Fruit fly (Drosophila melanogaster) Kc167 (cell line): Measurements from ENCODE around the gene CG4972.

Source experiments
- Myc ChIP-seq: fragments of >200 bp; optimal IDR thresholded peaks from 2 replicates; lab custom pipeline; 2017; ENCODE audit warnings: missing external identifiers
- Sin3A ChIP-seq: fragments of >200 bp; optimal IDR thresholded peaks from 2 replicates; lab custom pipeline; 2018; ENCODE audit warnings: missing external identifiers
- h ChIP-seq: fragments of >200 bp; optimal IDR thresholded peaks from 3 replicates; lab custom pipeline; 2018; ENCODE audit warnings: missing external identifiers
- insv ChIP-seq: fragments of >200 bp; optimal IDR thresholded peaks from 3 replicates; lab custom pipeline; 2018; ENCODE audit warnings: missing external identifiers
- psq ChIP-seq: fragments of >200 bp; optimal IDR thresholded peaks from 2 replicates; lab custom pipeline; 2017; ENCODE audit warnings: missing external identifiers
- ttk ChIP-seq: sonication (Bioruptor generic); optimal IDR thresholded peaks from 2 replicates; lab custom pipeline; 2017; ENCODE audit warnings: missing external identifiers

CG4972 gene

DNA sequence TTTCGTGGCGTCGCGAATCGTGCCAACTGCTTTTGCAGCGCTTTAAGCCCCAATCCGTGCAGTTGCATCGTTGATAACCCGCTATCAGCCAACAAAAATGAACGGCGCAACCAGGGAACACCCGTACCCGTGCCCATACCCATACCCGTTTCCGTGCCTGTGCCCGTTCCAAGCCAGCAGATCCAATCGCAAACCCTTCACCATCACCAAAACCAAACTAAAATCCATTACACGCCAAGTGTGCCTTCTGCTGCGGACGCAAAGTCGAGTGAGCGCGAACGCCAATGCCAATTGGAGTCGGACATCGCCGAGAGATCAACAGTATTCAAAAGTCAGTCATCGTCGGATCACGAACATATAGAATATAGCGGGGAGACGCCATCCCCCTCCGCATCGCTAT is 19.6 kb downstream of the CG4972 start:
- TF ChIP-seq ttk (no peak), psq (no peak), insv (lab: Kevin White, UChicago) (no peak), Myc (no peak), h (no peak), Sin3A (lab: Kevin White, UChicago) (no peak)

DNA sequence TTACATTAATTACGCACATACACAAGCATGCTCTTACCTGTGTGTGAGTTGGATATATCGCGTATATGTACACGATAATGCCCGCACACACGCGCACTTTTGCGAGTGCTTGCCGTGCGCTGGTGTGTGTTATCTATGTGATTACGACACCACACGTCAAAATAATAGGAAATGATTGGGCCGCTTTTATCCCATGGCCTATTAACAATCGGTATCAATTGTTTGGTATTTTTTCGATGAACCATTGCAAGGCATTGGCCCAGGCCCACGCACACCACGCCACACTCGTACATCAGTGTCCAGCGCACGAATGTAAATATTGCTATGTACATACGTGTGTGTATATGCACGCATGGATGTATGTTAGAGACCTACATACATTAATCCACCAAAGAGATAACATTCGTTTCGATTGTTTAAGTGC is 20.3 kb downstream of the CG4972 start:
- no peak for TF ChIP-seq Myc
- TF ChIP-seq psq = no peak
- no peak for TF ChIP-seq ttk
- no peak for TF ChIP-seq Sin3A (lab: Kevin White, UChicago)
- TF ChIP-seq h = no peak
- no peak for TF ChIP-seq insv (lab: Kevin White, UChicago)

DNA sequence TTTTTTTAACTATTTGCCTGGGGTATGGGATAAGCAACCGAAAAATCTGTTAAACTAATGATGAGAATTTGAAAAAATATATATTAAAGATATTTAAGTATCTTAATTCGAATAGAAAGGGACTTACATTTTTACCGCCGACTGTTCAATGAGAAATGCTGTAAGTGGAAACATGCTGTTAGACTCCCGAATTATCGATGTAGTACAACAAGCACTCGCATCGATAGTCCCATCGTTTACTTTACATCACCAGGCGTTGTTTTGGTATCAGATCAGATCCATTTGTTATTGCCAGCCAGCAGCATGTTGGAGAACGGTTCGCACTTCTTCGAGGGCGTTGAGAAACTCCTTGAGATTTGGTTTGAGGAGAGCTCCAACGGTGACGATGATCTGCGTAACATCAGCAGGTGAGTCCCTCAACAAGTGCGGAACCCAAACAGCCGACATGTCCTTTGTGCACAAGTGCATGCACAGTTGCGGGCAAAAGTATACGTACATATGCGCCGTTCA is 24.7 kb downstream of the CG4972 start, which contains the start of gene SamDC:
Gene SamDC, plus strand, starts transcription at position 246 of the 510 bp plus-strand sequence.
- TF ChIP-seq insv (lab: Kevin White, UChicago) = no peak
- TF ChIP-seq h = no peak
- TF ChIP-seq Sin3A (lab: Kevin White, UChicago) = no peak
- no peak for TF ChIP-seq Myc
- TF ChIP-seq psq = no peak
- no peak for TF ChIP-seq ttk

DNA sequence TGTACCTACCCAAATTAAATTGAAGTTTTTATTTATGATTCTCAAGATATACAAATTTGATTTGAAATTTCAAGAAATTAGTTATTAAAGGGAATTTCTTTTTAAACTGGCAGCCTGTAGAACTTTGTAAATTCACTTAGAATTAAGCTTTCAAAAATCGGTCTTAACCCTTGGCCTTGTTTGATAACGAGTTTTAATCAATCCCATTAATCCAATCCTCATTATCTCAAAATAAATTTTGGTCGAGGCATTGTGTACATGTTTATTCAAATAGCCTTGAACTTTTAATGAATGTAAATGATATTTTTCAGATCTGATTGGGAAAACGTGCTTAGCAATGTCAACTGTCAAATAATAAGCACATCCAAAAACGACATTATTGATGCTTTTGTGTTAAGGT is 25.2 kb downstream of the CG4972 start:
- TF ChIP-seq psq = no peak
- no peak for TF ChIP-seq Myc
- no peak for TF ChIP-seq ttk
- no peak for TF ChIP-seq insv (lab: Kevin White, UChicago)
- TF ChIP-seq h = no peak

DNA sequence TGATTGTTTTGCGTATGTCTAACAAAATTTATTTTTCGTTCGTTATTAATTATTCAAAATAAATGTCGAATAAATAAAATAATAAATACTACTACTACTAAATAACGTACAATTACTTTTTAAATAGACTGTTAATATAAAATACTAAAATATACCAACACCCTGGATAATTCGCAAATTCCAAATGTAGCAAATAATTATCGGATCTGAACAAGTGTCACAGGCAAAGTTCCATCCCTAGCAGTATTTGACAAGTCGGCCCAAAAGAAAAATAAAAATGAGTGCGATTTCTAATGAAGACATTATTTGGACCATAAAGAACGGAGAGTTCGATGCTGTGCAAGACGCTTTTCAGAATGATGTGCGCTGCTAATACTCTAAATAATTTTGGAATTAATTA is 26.8 kb downstream of the CG4972 start, which contains the start of gene CG31715:
Gene CG31715, plus strand, starts transcription at position 212 of the 400 bp plus-strand sequence.
- TF ChIP-seq ttk (no peak), Sin3A (lab: Kevin White, UChicago) (no peak), Myc (no peak), h (no peak), insv (lab: Kevin White, UChicago) (no peak), psq (no peak)

DNA sequence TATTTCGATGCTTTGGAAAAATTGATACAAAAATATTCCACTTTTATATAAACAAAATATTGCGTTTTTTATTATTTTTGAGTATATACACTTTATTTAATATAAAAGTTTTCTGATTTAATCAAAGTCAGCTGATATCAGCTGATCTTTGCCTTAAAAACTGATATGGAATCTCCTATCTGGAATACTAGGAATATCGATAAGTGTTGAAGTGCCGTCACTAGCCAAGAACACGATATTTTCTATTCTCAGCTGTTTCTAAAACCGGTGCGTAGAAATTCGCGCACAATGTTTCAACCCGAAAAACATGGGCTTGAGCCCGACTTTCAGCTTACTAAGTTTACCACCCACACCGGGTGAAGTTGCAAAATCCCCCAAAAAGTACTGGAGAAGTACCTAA is 27.9 kb downstream of the CG4972 start, which contains the start of gene Sps2:
Gene Sps2, plus strand, starts transcription at position 124 of the 400 bp plus-strand sequence.
- TF ChIP-seq insv (lab: Kevin White, UChicago) = no peak
- no peak for TF ChIP-seq psq
- no peak for TF ChIP-seq h
- TF ChIP-seq ttk = no peak
- TF ChIP-seq Myc = no peak
- no peak for TF ChIP-seq Sin3A (lab: Kevin White, UChicago)

DNA sequence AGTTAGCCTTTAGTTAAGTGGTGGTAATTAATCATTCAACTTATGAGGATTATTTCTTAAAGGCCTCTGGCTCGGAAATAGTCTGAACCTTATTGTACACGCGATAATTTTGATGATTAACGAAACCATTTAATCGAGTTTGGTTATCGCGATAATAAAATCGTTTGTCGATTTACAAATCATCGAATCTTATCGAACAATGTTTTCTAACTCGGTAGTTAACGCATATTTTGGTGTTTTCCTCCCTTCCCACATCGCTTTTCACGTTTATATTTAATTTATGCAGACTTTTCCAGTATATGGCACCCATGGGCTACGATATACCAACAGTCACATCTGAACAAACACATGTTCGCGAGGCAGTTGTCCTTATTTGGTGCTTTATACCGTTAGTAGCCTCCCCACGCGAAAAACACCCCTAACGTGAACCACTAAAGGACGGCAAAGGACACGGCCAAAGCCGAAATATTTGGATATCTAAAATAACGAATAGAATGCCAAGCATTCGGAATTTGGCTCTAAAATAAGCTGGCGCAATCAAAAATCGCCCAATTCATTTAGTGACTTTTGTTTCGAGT is 29.5 kb downstream of the CG4972 start, which contains the start of gene Frmd5:
Gene Frmd5, plus strand, starts transcription at position 414 of the 578 bp plus-strand sequence.
- TF ChIP-seq psq (no peak), Myc (no peak), ttk (no peak), Sin3A (lab: Kevin White, UChicago) (no peak), insv (lab: Kevin White, UChicago) (no peak)

DNA sequence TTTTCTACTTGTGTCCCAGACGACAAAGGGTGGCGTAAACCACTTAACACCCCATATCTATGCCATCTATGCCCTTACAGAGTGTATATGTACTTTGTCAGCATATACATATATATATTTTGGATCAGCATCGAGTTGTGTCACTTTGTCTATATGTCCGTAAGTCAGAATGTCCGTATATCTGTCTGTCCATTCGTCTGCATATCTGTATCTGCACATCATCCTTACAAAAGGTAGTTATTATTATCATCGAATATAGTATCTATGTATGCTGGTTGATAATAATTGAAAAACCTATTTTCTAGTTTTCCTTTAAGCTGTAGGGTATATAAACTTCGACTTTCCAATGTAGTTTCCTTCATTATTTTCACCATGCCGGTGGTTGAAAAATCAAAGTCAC is 36.5 kb downstream of the CG4972 start:
- TF ChIP-seq insv (lab: Kevin White, UChicago) (no peak), ttk (no peak), h (no peak), Sin3A (lab: Kevin White, UChicago) (no peak)

DNA sequence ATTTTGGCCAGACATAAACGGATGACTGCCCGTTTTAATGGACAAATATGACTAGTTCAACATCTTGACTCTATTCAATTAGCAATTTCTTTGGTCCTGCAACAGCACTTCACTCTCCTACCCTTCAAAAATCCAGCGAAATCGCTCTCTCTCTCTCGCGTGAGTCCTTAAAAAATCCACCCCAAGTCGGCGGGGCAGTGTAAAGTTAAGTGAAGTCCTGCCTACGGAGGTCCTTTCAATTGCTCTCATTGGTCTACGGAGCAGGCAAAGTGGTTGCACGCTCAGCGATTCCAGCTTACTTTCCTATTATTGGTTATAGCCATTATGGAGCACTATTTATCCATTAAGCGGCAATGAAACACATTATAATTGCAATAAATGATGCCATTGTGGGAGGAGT is 39.3 kb downstream of the CG4972 start, which contains the start of gene CG34367:
Gene CG34367, minus strand, starts transcription at position 35 of the 400 bp plus-strand sequence.
- TF ChIP-seq Myc = no peak

DNA sequence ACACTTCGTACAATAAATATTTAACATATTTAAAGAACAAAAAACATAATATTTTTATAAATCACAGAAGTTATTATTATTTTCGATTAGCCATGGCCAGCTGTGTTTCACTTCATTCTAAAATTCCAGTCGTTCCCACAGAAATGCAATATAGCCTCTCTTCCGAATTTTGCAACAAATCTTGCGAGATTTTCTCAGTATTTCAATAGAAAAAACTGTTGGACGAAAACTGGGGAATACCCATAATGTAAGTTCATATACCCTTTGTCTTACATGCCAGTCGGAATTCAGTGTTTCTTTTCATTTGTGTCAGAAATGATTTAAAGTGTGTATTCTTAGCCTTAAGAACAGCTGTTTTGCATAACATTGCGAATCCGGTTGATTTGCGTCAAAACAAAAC is 41.9 kb downstream of the CG4972 start, which contains the start of the genes CtsL4 and ClpP:
Gene CtsL4, minus strand, starts transcription at position 90 of the 400 bp plus-strand sequence.
Gene ClpP, plus strand, starts transcription at position 288 of the 400 bp plus-strand sequence.
- TF ChIP-seq ttk = no peak
- no peak for TF ChIP-seq insv (lab: Kevin White, UChicago)
- TF ChIP-seq Sin3A (lab: Kevin White, UChicago) = no peak
- no peak for TF ChIP-seq psq

DNA sequence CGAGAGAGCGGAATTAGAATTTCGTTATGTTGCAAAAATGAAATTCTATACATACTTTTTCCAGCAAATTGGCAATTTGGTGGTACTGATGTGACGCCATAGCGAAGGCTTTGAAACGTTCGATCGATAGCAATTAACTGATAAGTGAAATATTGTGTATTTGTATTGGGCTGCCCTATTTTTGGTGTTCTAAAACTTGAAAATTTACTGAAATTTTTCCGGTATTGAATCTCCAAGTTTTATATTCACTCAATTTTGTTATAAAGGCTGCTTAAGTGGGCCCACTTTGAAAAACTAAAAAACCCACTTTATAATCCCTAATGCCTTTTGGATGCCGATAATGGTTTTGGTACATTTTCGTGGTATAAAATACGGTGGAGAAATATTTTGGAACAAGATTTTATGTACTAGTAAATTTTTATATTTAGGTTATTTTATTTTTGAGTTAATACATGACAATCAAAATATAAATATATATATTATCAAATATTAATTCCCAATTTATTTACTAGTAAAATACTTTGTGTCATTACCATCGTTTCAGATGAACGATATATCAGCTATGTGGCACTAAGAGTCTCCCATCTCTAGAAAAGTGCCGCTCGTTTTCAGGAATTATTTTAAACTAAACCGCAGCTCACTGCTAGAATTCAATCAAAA is 47.9 kb downstream of the CG4972 start, which contains the start of the genes Cand1 and pim:
Gene Cand1, minus strand, starts transcription at position 300 of the 660 bp plus-strand sequence.
Gene pim, plus strand, starts transcription at position 582 of the 660 bp plus-strand sequence.
- TF ChIP-seq ttk = no peak
- TF ChIP-seq insv (lab: Kevin White, UChicago) = no peak
- no peak for TF ChIP-seq psq
- no peak for TF ChIP-seq Sin3A (lab: Kevin White, UChicago)
- TF ChIP-seq h = no peak
- TF ChIP-seq Myc = no peak

DNA sequence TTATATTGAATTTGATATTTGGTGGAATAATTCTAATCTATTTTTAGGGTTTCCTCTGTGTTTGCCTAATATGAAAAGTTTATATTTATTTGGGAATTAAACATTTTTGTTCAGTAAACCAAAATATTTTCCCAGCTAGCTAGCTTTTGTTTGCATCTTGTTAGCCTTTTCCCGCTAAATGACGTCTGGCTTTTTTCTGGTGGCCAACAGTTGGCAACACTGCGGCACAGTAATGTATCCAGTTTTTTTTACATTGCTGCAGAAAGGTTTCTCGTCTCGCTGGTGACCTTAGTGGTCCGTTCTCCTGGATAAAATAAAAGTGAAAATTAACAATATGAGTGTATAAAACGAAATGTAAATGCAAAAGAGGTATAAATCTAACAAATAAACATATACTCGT is 49.6 kb downstream of the CG4972 start, which contains the start of gene lft:
Gene lft, plus strand, starts transcription at position 243 of the 400 bp plus-strand sequence.
- TF ChIP-seq insv (lab: Kevin White, UChicago) = no peak
- TF ChIP-seq Sin3A (lab: Kevin White, UChicago) = no peak
- TF ChIP-seq ttk = no peak
- TF ChIP-seq Myc = no peak

DNA sequence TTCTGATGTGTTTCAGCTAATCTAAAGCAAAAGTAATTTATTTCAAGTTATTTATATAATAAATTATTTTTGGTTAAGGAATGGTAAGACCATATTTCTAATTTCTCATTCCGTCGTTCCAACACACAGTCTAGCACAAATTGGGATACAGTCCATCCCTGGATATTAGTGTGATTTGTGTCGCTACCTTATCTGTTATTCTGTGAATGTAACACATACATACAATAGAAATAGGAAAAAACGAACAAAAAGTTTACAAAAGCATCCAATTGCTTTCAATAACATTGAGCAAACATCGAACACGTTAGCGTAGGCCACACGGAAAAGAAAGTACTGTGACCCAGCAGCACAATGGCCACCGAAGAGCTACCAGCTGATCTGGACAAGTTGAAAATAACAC is 51.9 kb downstream of the CG4972 start, which contains the start of gene CG5056:
Gene CG5056, plus strand, starts transcription at position 168 of the 400 bp plus-strand sequence.
- TF ChIP-seq h (no peak), Sin3A (lab: Kevin White, UChicago) (no peak), ttk (no peak), insv (lab: Kevin White, UChicago) (no peak), Myc (no peak), psq (no peak)
